Worm (Caenorhabditis elegans) whole organism, early embryonic: ENCODE results near the gene pals-38.

Source experiments
- F13C5.2 ChIP-seq: sonication (generic microtip); optimal IDR thresholded peaks from 2 replicates; lab custom pipeline; 2017; ENCODE audit warnings: mild to moderate bottlenecking, missing genetic modification characterization, inconsistent platforms, missing compliant biosample characterization
- ama-1 ChIP-seq: fragments of 150-350 bp; optimal IDR thresholded peaks from 2 replicates; lab custom pipeline; 2014
- flt-1 ChIP-seq: fragments of 200-800 bp; sonication (Bioruptor generic); IDR thresholded peaks from 2 replicates; pipeline ENCODE4 v1.3.6; 2022; ENCODE audit warnings: missing genetic modification characterization, missing compliant biosample characterization
- scrt-1 ChIP-seq: fragments of 200-800 bp; sonication (Bioruptor generic); IDR thresholded peaks from 2 replicates; pipeline ENCODE4 v1.3.6; 2022; ENCODE audit warnings: missing genetic modification characterization, missing compliant biosample characterization
- sea-1 ChIP-seq: fragments of 200-800 bp; sonication (Bioruptor generic); conservative IDR thresholded peaks from 2 replicates; pipeline ENCODE4 v1.3.6; 2022; ENCODE audit warnings: missing genetic modification characterization, missing compliant biosample characterization
- tbx-11 ChIP-seq: fragments of 200-800 bp; sonication (Bioruptor generic); IDR thresholded peaks from 2 replicates; pipeline ENCODE4 v1.3.6; 2022; ENCODE audit warnings: missing genetic modification characterization, missing compliant biosample characterization
- tra-4 ChIP-seq: sonication (generic microtip); optimal IDR thresholded peaks from 2 replicates; lab custom pipeline; 2017; ENCODE audit warnings: missing genetic modification characterization, missing compliant biosample characterization

DNA sequence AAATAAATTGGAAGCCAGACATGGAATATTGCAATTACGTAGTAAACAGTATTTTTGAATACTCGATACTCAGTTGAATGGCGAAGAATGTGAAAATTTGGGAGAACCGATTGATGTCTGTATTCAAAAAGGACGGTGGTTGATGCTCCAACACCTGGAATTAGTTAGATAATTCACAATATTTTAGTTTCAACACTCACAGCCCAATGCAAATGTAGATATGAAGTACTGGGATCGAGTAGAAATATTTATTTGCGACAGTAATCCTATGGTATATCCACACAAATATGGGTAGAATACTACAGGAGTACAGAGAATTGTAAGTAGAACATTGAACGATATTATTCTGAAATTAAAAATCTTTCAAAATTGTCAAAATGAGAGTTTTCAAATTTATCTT, 13.7 kb downstream of the pals-38 start:
- TF ChIP-seq ama-1 (no peak), sea-1 (no peak), scrt-1 (GFP tag; lab: Robert Waterston, UW) (no peak), F13C5.2 (no peak), tra-4 (no peak), flt-1 (GFP tag; lab: Robert Waterston, UW) (no peak), tbx-11 (no peak)
